Worm (Caenorhabditis elegans) whole organism, mixed stage, embryonic: ENCODE data around the gene D2096.5.
"Not testable (repeated sequence)": the region's sequence is repeated elsewhere in the genome, so short reads cannot be mapped to it uniquely, and the experiment has no call there.

Experiments
- ces-1 ChIP-seq: fragments of 150-350 bp; optimal IDR thresholded peaks from 2 replicates; lab custom pipeline; 2014; ENCODE audit warnings: missing biosample characterization, missing genetic modification reagents, missing genetic modification characterization
- lsy-2 ChIP-seq: fragments of 150-350 bp; optimal IDR thresholded peaks from 2 replicates; lab custom pipeline; 2014; ENCODE audit warnings: missing biosample characterization, missing genetic modification characterization
- nhr-12 ChIP-seq: fragments of 150-350 bp; optimal IDR thresholded peaks from 2 replicates; lab custom pipeline; 2014; ENCODE audit warnings: missing biosample characterization, missing genetic modification characterization
- nhr-76 ChIP-seq: sonication (generic microtip); optimal IDR thresholded peaks from 2 replicates; lab custom pipeline; 2017; ENCODE audit warnings: missing biosample characterization, missing genetic modification characterization
- pha-4 ChIP-seq: fragments of 150-350 bp; optimal IDR thresholded peaks from 2 replicates; lab custom pipeline; 2018; ENCODE audit warnings: missing biosample characterization, missing genetic modification reagents, missing genetic modification characterization
- snpc-4 ChIP-seq: fragments of 150-350 bp; optimal IDR thresholded peaks from 2 replicates; lab custom pipeline; 2014; ENCODE audit warnings: missing biosample characterization, missing genetic modification characterization
- unc-62 ChIP-seq: fragments of 150-350 bp; optimal IDR thresholded peaks from 2 replicates; lab custom pipeline; 2014; ENCODE audit warnings: missing biosample characterization, missing genetic modification reagents, missing genetic modification characterization

DNA sequence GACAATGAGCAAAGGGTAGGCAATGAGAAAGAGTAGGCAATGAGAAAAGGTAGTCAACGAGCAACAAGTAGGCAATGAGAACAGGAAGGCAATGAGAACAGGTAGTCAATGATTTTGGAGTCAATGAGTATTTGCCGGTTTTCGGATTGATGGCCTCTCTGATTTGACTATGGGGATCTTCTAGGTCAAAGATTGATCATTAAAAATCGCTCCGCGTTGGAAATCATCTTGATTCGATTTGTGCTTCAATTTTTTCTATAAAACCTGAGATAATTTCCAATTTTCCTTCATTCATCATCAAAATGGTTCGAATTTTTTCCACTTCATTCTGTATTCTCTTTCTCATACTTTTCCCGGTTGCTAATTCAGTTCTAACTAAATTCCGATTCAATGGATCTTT lies 7.5 kb downstream of the D2096.5 start, which contains the start of gene F17E9.16:
- TF ChIP-seq pha-4; snpc-4 (tag; lab: Kevin White, UChicago); lsy-2 (tag; lab: Kevin White, UChicago); nhr-12 (tag; lab: Kevin White, UChicago); nhr-76 (tag; lab: Kevin White, UChicago); ces-1 (GFP tag; lab: Kevin White, UChicago); unc-62 (GFP tag; lab: Kevin White, UChicago): not testable (repeated sequence)
